Worm (Caenorhabditis elegans): Measurements from ENCODE around the gene let-721.

Gene let-721

DNA sequence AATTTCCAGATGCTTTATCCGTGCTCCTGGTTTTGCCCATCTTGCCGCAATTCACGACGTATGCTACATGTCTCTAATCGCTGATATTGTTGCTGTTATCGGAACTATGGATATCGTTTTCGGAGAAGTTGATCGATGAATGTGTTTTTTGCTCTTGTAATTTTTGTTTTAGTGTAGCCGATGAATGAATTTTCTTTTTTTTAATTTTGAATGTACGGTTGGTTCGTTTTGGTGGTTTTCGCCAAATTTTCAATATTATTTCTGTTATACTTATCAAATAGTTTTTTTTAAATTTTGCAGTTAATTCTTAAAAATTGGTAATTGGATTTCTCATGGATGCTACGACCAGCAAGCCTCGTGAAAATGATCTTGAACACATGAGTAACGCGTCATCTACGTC is 20.3 kb upstream of the let-721 start, which contains the start of gene T26A5.2:
T26A5.2 (plus strand) TSS at position 301 of the 400 bp plus-strand sequence.
- TF ChIP-seq rnt-1 (tag; optimal IDR thresholded peaks at IDR 0.05): no peak

- TF ChIP-seq ceh-34 (tag; optimal IDR thresholded peaks at IDR 0.05) (no peak), rnt-1 (tag; optimal IDR thresholded peaks at IDR 0.05) (no peak), ceh-14 (tag; optimal IDR thresholded peaks at IDR 0.05) (no peak), elt-2 (tag; optimal IDR thresholded peaks at IDR 0.05) (no peak), ceh-2 (tag; optimal IDR thresholded peaks at IDR 0.05) (no peak), dve-1 (tag; optimal IDR thresholded peaks at IDR 0.05) (no peak), ceh-19 (GFP tag; optimal IDR thresholded peaks at IDR 0.05) (no peak), npax-4 (tag; optimal IDR thresholded peaks at IDR 0.05) (no peak), pqm-1 (tag; optimal IDR thresholded peaks at IDR 0.05) (no peak), lin-11 (tag; optimal IDR thresholded peaks at IDR 0.05) (no peak), Y22D7AL.16 (tag; optimal IDR thresholded peaks at IDR 0.05) (no peak), K09A11.1 (tag; optimal IDR thresholded peaks at IDR 0.05; ENCODE audit: insufficient read depth) (no peak), tbx-2 (tag; optimal IDR thresholded peaks at IDR 0.05) (no peak)
Measured at ce11 chrIII:6464913-6465312, 18.2 kb upstream of the let-721 start, which contains the start of gene nduf-2.2. TSS of gene nduf-2.2 (plus strand) at chrIII:6465222.

- peak; percentile 34 for TF ChIP-seq Y22D7AL.16 (tag; optimal IDR thresholded peaks at IDR 0.05)
- peak; percentile 15 for TF ChIP-seq pat-9 (tag; optimal IDR thresholded peaks at IDR 0.05)
- peak; percentile 28 for TF ChIP-seq unc-55 (GFP tag; optimal IDR thresholded peaks at IDR 0.05)
- no peak for TF ChIP-seq ceh-19 (GFP tag; optimal IDR thresholded peaks at IDR 0.05)
- TF ChIP-seq K09A11.1 (tag; optimal IDR thresholded peaks at IDR 0.05; ENCODE audit: insufficient read depth): no peak
- TF ChIP-seq ceh-45 (GFP tag; IDR thresholded peaks at IDR 0.05): no peak
- TF ChIP-seq elt-2 (tag; optimal IDR thresholded peaks at IDR 0.05): peak; percentile 98
- no peak for TF ChIP-seq ahr-1 (tag; optimal IDR thresholded peaks at IDR 0.05)
- no peak for TF ChIP-seq ama-1 (optimal IDR thresholded peaks at IDR 0.05)
- TF ChIP-seq eyg-1 (tag; optimal IDR thresholded peaks at IDR 0.05): peak; percentile 32
- TF ChIP-seq syd-9 (tag; optimal IDR thresholded peaks at IDR 0.05): no peak
- TF ChIP-seq ceh-30 (tag; optimal IDR thresholded peaks at IDR 0.05): no peak
- no peak for TF ChIP-seq lim-6 (tag; optimal IDR thresholded peaks at IDR 0.05)
- TF ChIP-seq dmd-4 (tag; optimal IDR thresholded peaks at IDR 0.05; ENCODE audit: borderline replicate concordance): no peak
- TF ChIP-seq rnt-1 (tag; optimal IDR thresholded peaks at IDR 0.05): peak; percentile 31
- TF ChIP-seq lin-11 (tag; optimal IDR thresholded peaks at IDR 0.05): no peak
- TF ChIP-seq fkh-10 (GFP tag; optimal IDR thresholded peaks at IDR 0.05): no peak
- peak; percentile 14 for TF ChIP-seq dve-1 (tag; optimal IDR thresholded peaks at IDR 0.05)
- no peak for TF ChIP-seq pag-3 (tag; optimal IDR thresholded peaks at IDR 0.05; ENCODE audit: borderline replicate concordance)
- TF ChIP-seq C38D4.7 (GFP tag; optimal IDR thresholded peaks at IDR 0.05): no peak
- TF ChIP-seq unc-3 (GFP tag; conservative IDR thresholded peaks at IDR 0.05): peak; percentile 41; the same call in 1 of the 2 replicates
- TF ChIP-seq unc-3 (tag; optimal IDR thresholded peaks at IDR 0.05): no peak
- peak; percentile 47 for TF ChIP-seq ceh-2 (tag; optimal IDR thresholded peaks at IDR 0.05)
- TF ChIP-seq ets-4 (tag; optimal IDR thresholded peaks at IDR 0.05): peak; percentile 78
- peak; percentile 18 for TF ChIP-seq C08G9.2 (tag; optimal IDR thresholded peaks at IDR 0.05)
- TF ChIP-seq hlh-30 (tag; optimal IDR thresholded peaks at IDR 0.05; ENCODE audit: insufficient read depth): peak; percentile 68
- TF ChIP-seq ttx-3 (tag; optimal IDR thresholded peaks at IDR 0.05): no peak
- TF ChIP-seq T23F11.4 (GFP tag; optimal IDR thresholded peaks at IDR 0.05): no peak
- no peak for TF ChIP-seq nhr-11 (tag; optimal IDR thresholded peaks at IDR 0.05)
- peak; percentile 75 for TF ChIP-seq ceh-31 (tag; optimal IDR thresholded peaks at IDR 0.05)
- no peak for TF ChIP-seq ceh-48 (tag; optimal IDR thresholded peaks at IDR 0.05)
- peak; percentile 74 for TF ChIP-seq tbx-2 (tag; optimal IDR thresholded peaks at IDR 0.05)
- no peak for TF ChIP-seq pha-2 (tag; optimal IDR thresholded peaks at IDR 0.05)
- peak; percentile 28 for TF ChIP-seq ref-2 (tag; optimal IDR thresholded peaks at IDR 0.05)
- TF ChIP-seq unc-86 (tag; optimal IDR thresholded peaks at IDR 0.05): no peak
- TF ChIP-seq pqm-1 (tag; optimal IDR thresholded peaks at IDR 0.05): peak; percentile 5
- TF ChIP-seq hlh-6 (tag; optimal IDR thresholded peaks at IDR 0.05): no peak
- no peak for TF ChIP-seq hlh-13 (GFP tag; optimal IDR thresholded peaks at IDR 0.05)
- peak; percentile 5 for TF ChIP-seq sdc-2 (tag; optimal IDR thresholded peaks at IDR 0.05)
- no peak for TF ChIP-seq pax-1 (tag; optimal IDR thresholded peaks at IDR 0.05)
- TF ChIP-seq ceh-14 (tag; optimal IDR thresholded peaks at IDR 0.05): peak; percentile 24
- no peak for TF ChIP-seq fkh-6 (tag; optimal IDR thresholded peaks at IDR 0.05)
- peak; percentile 90 for TF ChIP-seq nfya-1 (tag; optimal IDR thresholded peaks at IDR 0.05)
- TF ChIP-seq F13H6.1 (tag; optimal IDR thresholded peaks at IDR 0.05): peak; percentile 5
- TF ChIP-seq pros-1 (tag; optimal IDR thresholded peaks at IDR 0.05): peak; percentile 71
Measured at ce11 chrIII:6464113-6464571, 17.4 kb upstream of the let-721 start.

All from whole organism, late embryonic.